Worm (Caenorhabditis elegans) whole organism, early embryonic: ENCODE results near the gene C50E3.5.

ENCODE experiments used
- B0310.2 ChIP-seq: sonication (generic microtip); optimal IDR thresholded peaks from 2 replicates; lab custom pipeline; 2016; ENCODE audit warnings: mild to moderate bottlenecking, missing genetic modification characterization, missing compliant biosample characterization
- F13C5.2 ChIP-seq: sonication (generic microtip); optimal IDR thresholded peaks from 2 replicates; lab custom pipeline; 2017; ENCODE audit warnings: mild to moderate bottlenecking, missing genetic modification characterization, inconsistent platforms, missing compliant biosample characterization
- aly-1 ChIP-seq: sonication (generic microtip); optimal IDR thresholded peaks from 2 replicates; lab custom pipeline; 2016; ENCODE audit warnings: missing genetic modification characterization, missing compliant biosample characterization
- ama-1 ChIP-seq: fragments of 150-350 bp; optimal IDR thresholded peaks from 2 replicates; lab custom pipeline; 2014
- ceh-13 ChIP-seq: fragments of 200-800 bp; sonication (Bioruptor generic); optimal IDR thresholded peaks from 2 replicates; lab custom pipeline; 2018; ENCODE audit warnings: mild to moderate bottlenecking, missing genetic modification characterization, missing compliant biosample characterization
- ceh-36 ChIP-seq: sonication (generic microtip); optimal IDR thresholded peaks from 2 replicates; lab custom pipeline; 2016; ENCODE audit warnings: missing genetic modification characterization, inconsistent platforms, missing compliant biosample characterization
- ets-7 ChIP-seq: sonication (generic microtip); optimal IDR thresholded peaks from 2 replicates; lab custom pipeline; 2016; ENCODE audit warnings: missing genotype, missing genetic modification characterization, missing compliant biosample characterization
- flt-1 ChIP-seq: fragments of 200-800 bp; sonication (Bioruptor generic); IDR thresholded peaks from 2 replicates; pipeline ENCODE4 v1.3.6; 2022; ENCODE audit warnings: missing genetic modification characterization, missing compliant biosample characterization
- hmbx-1 ChIP-seq: sonication (generic microtip); optimal IDR thresholded peaks from 2 replicates; lab custom pipeline; 2016; ENCODE audit warnings: mild to moderate bottlenecking, missing genetic modification characterization, missing compliant biosample characterization
- hmg-4 ChIP-seq: fragments of 200-800 bp; sonication (Bioruptor generic); optimal IDR thresholded peaks from 2 replicates; lab custom pipeline; 2018; ENCODE audit warnings: mild to moderate bottlenecking, missing genetic modification characterization, missing compliant biosample characterization
- hnd-1 ChIP-seq: sonication (generic microtip); optimal IDR thresholded peaks from 2 replicates; lab custom pipeline; 2016; ENCODE audit warnings: missing genetic modification characterization, missing compliant biosample characterization
- pes-1 ChIP-seq: fragments of 200-800 bp; sonication (Bioruptor generic); IDR thresholded peaks from 2 replicates; pipeline ENCODE4 v1.3.6; 2022; ENCODE audit warnings: missing genetic modification reagents, missing genetic modification characterization, missing compliant biosample characterization
- scrt-1 ChIP-seq: fragments of 200-800 bp; sonication (Bioruptor generic); IDR thresholded peaks from 2 replicates; pipeline ENCODE4 v1.3.6; 2022; ENCODE audit warnings: missing genetic modification characterization, missing compliant biosample characterization
- sea-1 ChIP-seq: fragments of 200-800 bp; sonication (Bioruptor generic); conservative IDR thresholded peaks from 2 replicates; pipeline ENCODE4 v1.3.6; 2022; ENCODE audit warnings: missing genetic modification characterization, missing compliant biosample characterization
- tbx-11 ChIP-seq: fragments of 200-800 bp; sonication (Bioruptor generic); IDR thresholded peaks from 2 replicates; pipeline ENCODE4 v1.3.6; 2022; ENCODE audit warnings: missing genetic modification characterization, missing compliant biosample characterization
- tbx-37 ChIP-seq: fragments of 200-800 bp; sonication (Bioruptor generic); conservative IDR thresholded peaks from 2 replicates; pipeline ENCODE4 v1.3.6; 2022; ENCODE audit warnings: missing genetic modification reagents, missing genetic modification characterization, missing compliant biosample characterization
- tra-4 ChIP-seq: sonication (generic microtip); optimal IDR thresholded peaks from 2 replicates; lab custom pipeline; 2017; ENCODE audit warnings: missing genetic modification characterization, missing compliant biosample characterization

C50E3.5 gene

ce11 chrV:7548499-7548898 is 39.3 kb upstream of the C50E3.5 start:
- peak; percentile 56; the same call in 1 of the 2 replicates for TF ChIP-seq flt-1
- TF ChIP-seq pes-1 (GFP tag; lab: Robert Waterston, UW): peak; percentile 76
- TF ChIP-seq tbx-11 (GFP tag; lab: Robert Waterston, UW): peak; percentile 70
- TF ChIP-seq scrt-1: peak; percentile 70; the same call in 1 of the 2 replicates

- no peak for TF ChIP-seq tra-4
- no peak for TF ChIP-seq hnd-1
- no peak for TF ChIP-seq scrt-1
- no peak for TF ChIP-seq hmbx-1
- no peak for TF ChIP-seq tbx-37 (GFP tag; lab: Robert Waterston, UW)
- no peak for TF ChIP-seq B0310.2 (tag; lab: Kevin White, UChicago)
- TF ChIP-seq ceh-13: no peak
- TF ChIP-seq pes-1 (GFP tag; lab: Robert Waterston, UW): no peak
- TF ChIP-seq hmg-4 (GFP tag; lab: Kevin White, UChicago): no peak
- no peak for TF ChIP-seq flt-1
- no peak for TF ChIP-seq ceh-36 (tag; lab: Kevin White, UChicago)
- no peak for TF ChIP-seq ets-7 (tag; lab: Kevin White, UChicago)
These were observed 36.0 kb upstream of the C50E3.5 start, which contains the start of gene F19F10.3 for ce11 chrV:7551821-7552220. Gene F19F10.3, plus strand, starts transcription at chrV:7552121.

- TF ChIP-seq flt-1 (no peak), hmg-4 (GFP tag; lab: Kevin White, UChicago) (no peak), hmbx-1 (no peak), B0310.2 (tag; lab: Kevin White, UChicago) (no peak), tbx-37 (GFP tag; lab: Robert Waterston, UW) (no peak), aly-1 (tag; lab: Kevin White, UChicago) (no peak)
These were observed 33.9 kb upstream of the C50E3.5 start, which contains the start of gene ttr-10 for ce11 chrV:7553873-7554362. Gene ttr-10, minus strand, starts transcription at chrV:7553923.

ce11 chrV:7555875-7556274 is 31.9 kb upstream of the C50E3.5 start:
- TF ChIP-seq hmg-4 (GFP tag; lab: Kevin White, UChicago) (no peak), tra-4 (no peak), B0310.2 (tag; lab: Kevin White, UChicago) (no peak), tbx-11 (GFP tag; lab: Robert Waterston, UW) (no peak), ets-7 (tag; lab: Kevin White, UChicago) (no peak), sea-1 (GFP tag; lab: Robert Waterston, UW) (no peak), flt-1 (no peak), scrt-1 (no peak), tbx-37 (GFP tag; lab: Robert Waterston, UW) (no peak), ceh-36 (tag; lab: Kevin White, UChicago) (no peak), F13C5.2 (tag; lab: Kevin White, UChicago) (no peak), pes-1 (GFP tag; lab: Robert Waterston, UW) (no peak), ceh-13 (no peak)

- TF ChIP-seq F13C5.2 (tag; lab: Kevin White, UChicago) (no peak), tbx-37 (GFP tag; lab: Robert Waterston, UW) (no peak), pes-1 (GFP tag; lab: Robert Waterston, UW) (no peak), ceh-36 (tag; lab: Kevin White, UChicago) (no peak), hmbx-1 (no peak), hmg-4 (GFP tag; lab: Kevin White, UChicago) (no peak), hnd-1 (no peak), B0310.2 (tag; lab: Kevin White, UChicago) (no peak), scrt-1 (no peak), ets-7 (tag; lab: Kevin White, UChicago) (no peak), ceh-13 (no peak), tra-4 (no peak), aly-1 (tag; lab: Kevin White, UChicago) (no peak), sea-1 (GFP tag; lab: Robert Waterston, UW) (no peak), flt-1 (no peak), ama-1 (lab: Kevin White, UChicago) (no peak), tbx-11 (GFP tag; lab: Robert Waterston, UW) (no peak)
These were observed 29.1 kb upstream of the C50E3.5 start, which contains the start of gene ets-7 for ce11 chrV:7558693-7559092. Gene ets-7, minus strand, starts transcription at chrV:7558793.

- TF ChIP-seq tra-4 (no peak), scrt-1 (no peak), B0310.2 (tag; lab: Kevin White, UChicago) (no peak), flt-1 (no peak), hmg-4 (GFP tag; lab: Kevin White, UChicago) (no peak), sea-1 (GFP tag; lab: Robert Waterston, UW) (no peak), aly-1 (tag; lab: Kevin White, UChicago) (no peak), pes-1 (GFP tag; lab: Robert Waterston, UW) (no peak), ama-1 (lab: Kevin White, UChicago) (no peak), hnd-1 (no peak), hmbx-1 (no peak), ets-7 (tag; lab: Kevin White, UChicago) (no peak), tbx-37 (GFP tag; lab: Robert Waterston, UW) (no peak), ceh-36 (tag; lab: Kevin White, UChicago) (no peak), ceh-13 (no peak)
These were observed 24.8 kb upstream of the C50E3.5 start, which contains the start of gene F19F10.1 for ce11 chrV:7562947-7563346. Gene F19F10.1, plus strand, starts transcription at chrV:7563247.

ce11 chrV:7570290-7570689 is 17.5 kb upstream of the C50E3.5 start, which contains the start of gene clec-212:
Gene clec-212, minus strand, starts transcription at chrV:7570390.
- no peak for TF ChIP-seq F13C5.2 (tag; lab: Kevin White, UChicago)

- TF ChIP-seq F13C5.2 (tag; lab: Kevin White, UChicago) (no peak), tbx-37 (GFP tag; lab: Robert Waterston, UW) (no peak), ama-1 (lab: Kevin White, UChicago) (no peak), ets-7 (tag; lab: Kevin White, UChicago) (no peak), aly-1 (tag; lab: Kevin White, UChicago) (no peak), hnd-1 (no peak), pes-1 (GFP tag; lab: Robert Waterston, UW) (no peak), tbx-11 (GFP tag; lab: Robert Waterston, UW) (no peak)
These were observed 16.8 kb upstream of the C50E3.5 start, which contains the start of gene F19F10.14 for ce11 chrV:7570955-7571354. Gene F19F10.14, minus strand, starts transcription at chrV:7571055.
